Worm (Caenorhabditis elegans) whole organism, L4 larva: Measurements from ENCODE around the gene tbx-33.

Experiments
- Y105C5A.15 ChIP-seq: fragments of 200-800 bp; sonication (Bioruptor generic); IDR thresholded peaks from 2 replicates; pipeline ENCODE4 v1.3.6; 2022; ENCODE audit warnings: missing genetic modification characterization, missing compliant biosample characterization
- Y75B8A.6 ChIP-seq: fragments of 200-800 bp; sonication (Bioruptor generic); IDR thresholded peaks from 2 replicates; pipeline ENCODE4 v1.3.6; 2022; ENCODE audit warnings: missing genetic modification reagents, missing genetic modification characterization, missing compliant biosample characterization
- aha-1 ChIP-seq: fragments of 150-350 bp; peaks from one replicate; lab custom pipeline; 2014; ENCODE audit warnings: missing biosample characterization, missing genetic modification characterization
- arid-1 ChIP-seq: fragments of 200-800 bp; sonication (Bioruptor generic); conservative IDR thresholded peaks from 2 replicates; pipeline ENCODE4 v1.3.6; 2022; ENCODE audit warnings: missing genetic modification reagents, missing genetic modification characterization, missing compliant biosample characterization
- ceh-28 ChIP-seq: fragments of 150-350 bp; optimal IDR thresholded peaks from 2 replicates; lab custom pipeline; 2014; ENCODE audit warnings: missing biosample characterization, missing genetic modification reagents, missing genetic modification characterization
- ctbp-1 ChIP-seq: fragments of 200-800 bp; sonication (Bioruptor generic); IDR thresholded peaks from 2 replicates; pipeline ENCODE4 v1.3.6; 2022; ENCODE audit warnings: missing genetic modification reagents, missing genetic modification characterization, missing compliant biosample characterization
- daf-8 ChIP-seq: fragments of 200-800 bp; sonication (Bioruptor generic); IDR thresholded peaks from 2 replicates; pipeline ENCODE4 v1.3.6; 2022; ENCODE audit warnings: missing genetic modification characterization, missing compliant biosample characterization
- dmd-6 ChIP-seq: fragments of 200-800 bp; sonication (Bioruptor generic); IDR thresholded peaks from 2 replicates; pipeline ENCODE4 v1.3.6; 2022; ENCODE audit warnings: missing genetic modification reagents, missing genetic modification characterization, missing compliant biosample characterization
- dmd-8 ChIP-seq: fragments of 200-800 bp; sonication (Bioruptor generic); IDR thresholded peaks from 2 replicates; pipeline ENCODE4 v1.3.6; 2022; ENCODE audit warnings: missing genetic modification characterization, missing compliant biosample characterization
- dpl-1 ChIP-seq: fragments of 150-350 bp; optimal IDR thresholded peaks from 2 replicates; lab custom pipeline; 2014; ENCODE audit warnings: missing biosample characterization, missing genetic modification reagents, missing genetic modification characterization
- egl-43 ChIP-seq: fragments of 200-800 bp; sonication (Bioruptor generic); IDR thresholded peaks from 2 replicates; pipeline ENCODE4 v1.3.6; 2022; ENCODE audit warnings: missing genetic modification reagents, missing genetic modification characterization, missing compliant biosample characterization
- fos-1 ChIP-seq: fragments of 150-350 bp; optimal IDR thresholded peaks from 2 replicates; lab custom pipeline; 2014; ENCODE audit warnings: missing biosample characterization, missing genetic modification characterization
- hif-1 ChIP-seq, 2 experiments: sonication (generic microtip); optimal IDR thresholded peaks; 2 replicates each; lab custom pipeline; 2016 to 2017; ENCODE audit warnings: missing compliant biosample characterization in 2 of 2, missing genetic modification characterization in 2 of 2, missing genetic modification reagents in 2 of 2, missing genotype in 2 of 2, mild to moderate bottlenecking in 1 of 2
- hlh-30 ChIP-seq: sonication (generic microtip); optimal IDR thresholded peaks from 2 replicates; lab custom pipeline; 2017; ENCODE audit warnings: antibody characterized with exemption, mild to moderate bottlenecking, missing genetic modification characterization, missing compliant biosample characterization; ENCODE audit not compliant: insufficient read depth
- lim-7 ChIP-seq: fragments of 200-800 bp; sonication (Bioruptor generic); IDR thresholded peaks from 2 replicates; pipeline ENCODE4 v1.3.6; 2022; ENCODE audit warnings: missing genetic modification characterization, missing compliant biosample characterization
- lin-38 ChIP-seq: fragments of 200-800 bp; sonication (Bioruptor generic); IDR thresholded peaks from 2 replicates; pipeline ENCODE4 v1.3.6; 2022; ENCODE audit warnings: missing genetic modification reagents, missing genetic modification characterization, missing compliant biosample characterization
- lir-3 ChIP-seq: sonication (generic microtip); optimal IDR thresholded peaks from 2 replicates; lab custom pipeline; 2016; ENCODE audit warnings: mild to moderate bottlenecking, missing genetic modification characterization, missing compliant biosample characterization
- madf-5 ChIP-seq, 2 experiments: fragments of 200-800 bp; sonication (Bioruptor generic); IDR thresholded peaks; 2 replicates each; pipeline ENCODE4 v1.3.6; 2022; ENCODE audit warnings: missing compliant biosample characterization in 2 of 2, missing genetic modification characterization in 2 of 2
- madf-9 ChIP-seq: fragments of 200-800 bp; sonication (Bioruptor generic); conservative IDR thresholded peaks from 2 replicates; pipeline ENCODE4 v1.3.6; 2022; ENCODE audit warnings: missing genetic modification reagents, missing genetic modification characterization, missing compliant biosample characterization
- mdt-29 ChIP-seq: fragments of 200-800 bp; sonication (Bioruptor generic); IDR thresholded peaks from 2 replicates; pipeline ENCODE4 v1.3.6; 2022; ENCODE audit warnings: missing genetic modification reagents, missing genetic modification characterization, missing compliant biosample characterization
- nhr-41 ChIP-seq: fragments of 200-800 bp; sonication (Bioruptor generic); IDR thresholded peaks from 2 replicates; pipeline ENCODE4 v1.3.6; 2022; ENCODE audit warnings: missing genetic modification reagents, missing genetic modification characterization, missing compliant biosample characterization
- nhr-6 ChIP-seq: fragments of 150-350 bp; optimal IDR thresholded peaks from 2 replicates; lab custom pipeline; 2014; ENCODE audit warnings: missing biosample characterization, missing genetic modification characterization
- nhr-76 ChIP-seq: fragments of 150-350 bp; optimal IDR thresholded peaks from 2 replicates; lab custom pipeline; 2014; ENCODE audit warnings: missing biosample characterization, missing genetic modification characterization
- pha-4 ChIP-seq, 2 experiments: fragments of 150-350 bp in 1 of 2; fragments of 200-800 bp in 1 of 2; sonication (Bioruptor generic) in 1 of 2; IDR thresholded peaks in 1 of 2; optimal IDR thresholded peaks in 1 of 2; 2 replicates each; pipeline versions ENCODE4 v1.3.6 to Lab custom; 2014 to 2022; ENCODE audit warnings: missing genetic modification characterization in 2 of 2, missing genetic modification reagents in 2 of 2, missing biosample characterization in 1 of 2, missing compliant biosample characterization in 1 of 2
- snpc-1.2 ChIP-seq: fragments of 200-800 bp; sonication (Bioruptor generic); IDR thresholded peaks from 2 replicates; pipeline ENCODE4 v1.3.6; 2022; ENCODE audit warnings: missing genetic modification reagents, missing genetic modification characterization, missing compliant biosample characterization
- tra-1 ChIP-seq: fragments of 200-800 bp; sonication (Bioruptor generic); IDR thresholded peaks from 2 replicates; pipeline ENCODE4 v1.3.6; 2022; ENCODE audit warnings: missing genetic modification reagents, missing genetic modification characterization, missing compliant biosample characterization
- unc-130 ChIP-seq: sonication (generic microtip); optimal IDR thresholded peaks from 2 replicates; lab custom pipeline; 2016; ENCODE audit warnings: missing genetic modification reagents, missing genetic modification characterization, missing compliant biosample characterization
- unc-39 ChIP-seq: sonication (generic microtip); optimal IDR thresholded peaks from 2 replicates; lab custom pipeline; 2017; ENCODE audit warnings: missing biosample characterization, missing genetic modification characterization
- zag-1 ChIP-seq: fragments of 150-350 bp; optimal IDR thresholded peaks from 2 replicates; lab custom pipeline; 2014; ENCODE audit warnings: missing biosample characterization, missing genetic modification characterization
- zfp-2 ChIP-seq: sonication (generic microtip); optimal IDR thresholded peaks from 2 replicates; lab custom pipeline; 2016; ENCODE audit warnings: mild to moderate bottlenecking, missing genetic modification characterization, missing compliant biosample characterization
- zip-11 ChIP-seq: fragments of 200-800 bp; sonication (Bioruptor generic); IDR thresholded peaks from 2 replicates; pipeline ENCODE4 v1.3.6; 2022; ENCODE audit warnings: missing genetic modification characterization, missing compliant biosample characterization

The tbx-33 gene

ce11 chrIII:11609568-11609967, 27.1 kb downstream of the tbx-33 start, which contains the start of gene Y66D12A.30:
Y66D12A.30 (plus strand) TSS chrIII:11609868.
- TF ChIP-seq zag-1 (tag; lab: Kevin White, UChicago) (no peak), zfp-2 (no peak), daf-8 (GFP tag; lab: Robert Waterston, UW) (no peak), dmd-6 (GFP tag; lab: Robert Waterston, UW) (no peak), nhr-6 (tag; lab: Kevin White, UChicago) (no peak), aha-1 (tag; lab: Kevin White, UChicago) (no peak), arid-1 (GFP tag; lab: Robert Waterston, UW) (no peak), nhr-76 (tag; lab: Kevin White, UChicago) (no peak), hif-1 (tag; optimal IDR thresholded peaks at IDR 0.05; lab: Kevin White, UChicago) (no peak), Y105C5A.15 (GFP tag; lab: Robert Waterston, UW) (no peak), mdt-29 (no peak), lir-3 (tag; lab: Kevin White, UChicago) (no peak), nhr-41 (GFP tag; lab: Robert Waterston, UW) (no peak), zip-11 (GFP tag; lab: Robert Waterston, UW) (no peak), madf-9 (GFP tag; lab: Robert Waterston, UW) (no peak), fos-1 (tag; lab: Kevin White, UChicago) (no peak)

ce11 chrIII:11608970-11609369, 27.7 kb downstream of the tbx-33 start:
- 0 out of 2 replicates have a peak, but pooled peaks have one; percentile 45 for TF ChIP-seq lim-7 (GFP tag; lab: Robert Waterston, UW)
- peak; percentile 56; the same call in 1 of the 2 replicates for TF ChIP-seq egl-43 (GFP tag; lab: Robert Waterston, UW)
- TF ChIP-seq lin-38 (GFP tag; lab: Robert Waterston, UW) = peak; percentile 62
- 0 out of 2 replicates have a peak, but pooled peaks have one; percentile 32 for TF ChIP-seq ctbp-1 (GFP tag; lab: Robert Waterston, UW)
- TF ChIP-seq snpc-1.2 (GFP tag; lab: Robert Waterston, UW) = 0 out of 2 replicates have a peak, but pooled peaks have one; percentile 24
- TF ChIP-seq tra-1 = 0 out of 2 replicates have a peak, but pooled peaks have one; percentile 9
- 0 out of 2 replicates have a peak, but pooled peaks have one; percentile 53 for TF ChIP-seq dmd-8

ce11 chrIII:11607870-11608269, 28.8 kb downstream of the tbx-33 start, which contains the start of gene Y66D12A.1:
Y66D12A.1 (plus strand) TSS chrIII:11608170.
- TF ChIP-seq pha-4 (GFP tag; IDR thresholded peaks at IDR 0.05; lab: Robert Waterston, UW) = no peak
- TF ChIP-seq pha-4 (tag; optimal IDR thresholded peaks at IDR 0.05; lab: Kevin White, UChicago) = no peak
- TF ChIP-seq lin-38 (GFP tag; lab: Robert Waterston, UW) = no peak
- TF ChIP-seq Y75B8A.6 = no peak
- no peak for TF ChIP-seq dpl-1 (GFP tag; lab: Kevin White, UChicago)
- TF ChIP-seq hlh-30 (tag; lab: Kevin White, UChicago) = no peak

- no peak for TF ChIP-seq madf-5 (GFP tag; IDR thresholded peaks at IDR 0.05; lab: Robert Waterston, UW)
- TF ChIP-seq ceh-28 (tag; lab: Kevin White, UChicago) = peak; percentile 84
- no peak for TF ChIP-seq hlh-30 (tag; lab: Kevin White, UChicago)
- no peak for TF ChIP-seq unc-130 (GFP tag; lab: Kevin White, UChicago)
Measured at ce11 chrIII:11592096-11592495, 44.5 kb downstream of the tbx-33 start.

ce11 chrIII:11590255-11590654, 46.4 kb downstream of the tbx-33 start:
- TF ChIP-seq lin-38 (GFP tag; lab: Robert Waterston, UW) (peak; percentile 80), unc-39 (tag; lab: Kevin White, UChicago) (no peak)
